Worm (Caenorhabditis elegans) whole organism, mixed stage, embryonic: ENCODE measurements around the gene irk-2.

Experiments
- M03D4.4 ChIP-seq: sonication (generic microtip); optimal IDR thresholded peaks from 2 replicates; lab custom pipeline; 2017; ENCODE audit warnings: mild to moderate bottlenecking, missing genetic modification characterization, missing compliant biosample characterization
- bed-3 ChIP-seq: fragments of 200-800 bp; sonication (Bioruptor generic); optimal IDR thresholded peaks from 3 replicates; lab custom pipeline; 2018; ENCODE audit warnings: mild to moderate bottlenecking, missing genetic modification characterization, moderate library complexity, missing compliant biosample characterization
- blmp-1 ChIP-seq: fragments of 150-350 bp; optimal IDR thresholded peaks from 2 replicates; lab custom pipeline; 2014; ENCODE audit warnings: missing biosample characterization, missing genetic modification characterization
- ceh-43 ChIP-seq: fragments of 200-800 bp; sonication (Bioruptor generic); optimal IDR thresholded peaks from 2 replicates; lab custom pipeline; 2018; ENCODE audit warnings: mild to moderate bottlenecking, missing genetic modification characterization, moderate library complexity, missing compliant biosample characterization
- ceh-83 ChIP-seq: fragments of 200-800 bp; sonication (Bioruptor generic); optimal IDR thresholded peaks from 2 replicates; lab custom pipeline; 2018; ENCODE audit warnings: mild to moderate bottlenecking, missing genetic modification characterization, missing compliant biosample characterization
- ces-1 ChIP-seq: fragments of 150-350 bp; optimal IDR thresholded peaks from 2 replicates; lab custom pipeline; 2014; ENCODE audit warnings: missing biosample characterization, missing genetic modification reagents, missing genetic modification characterization
- cnd-1 ChIP-seq: fragments of 200-800 bp; sonication (Bioruptor generic); optimal IDR thresholded peaks from 2 replicates; lab custom pipeline; 2018; ENCODE audit warnings: mild to moderate bottlenecking, missing genetic modification characterization, missing compliant biosample characterization
- drap-1 ChIP-seq: fragments of 200-800 bp; sonication (Bioruptor generic); optimal IDR thresholded peaks from 3 replicates; lab custom pipeline; 2018; ENCODE audit warnings: mild to moderate bottlenecking, missing genetic modification characterization, missing compliant biosample characterization
- elt-3 ChIP-seq: fragments of 150-350 bp; optimal IDR thresholded peaks from 2 replicates; lab custom pipeline; 2014; ENCODE audit warnings: missing biosample characterization, missing genetic modification characterization
- flh-1 ChIP-seq: fragments of 200-800 bp; sonication (Bioruptor generic); optimal IDR thresholded peaks from 2 replicates; lab custom pipeline; 2018; ENCODE audit warnings: mild to moderate bottlenecking, missing genetic modification characterization, moderate library complexity, missing compliant biosample characterization
- ham-2 ChIP-seq: fragments of 200-800 bp; sonication (Bioruptor generic); optimal IDR thresholded peaks from 2 replicates; lab custom pipeline; 2018; ENCODE audit warnings: mild to moderate bottlenecking, missing genetic modification characterization, missing compliant biosample characterization
- hlh-1 ChIP-seq: fragments of 150-350 bp; optimal IDR thresholded peaks from 2 replicates; lab custom pipeline; 2014; ENCODE audit warnings: missing biosample characterization, missing genetic modification reagents, missing genetic modification characterization
- lin-13 ChIP-seq: fragments of 150-350 bp; optimal IDR thresholded peaks from 2 replicates; lab custom pipeline; 2014; ENCODE audit warnings: missing biosample characterization, missing genetic modification characterization
- lin-32 ChIP-seq: fragments of 200-800 bp; sonication (Bioruptor generic); optimal IDR thresholded peaks from 2 replicates; lab custom pipeline; 2018; ENCODE audit warnings: mild to moderate bottlenecking, missing genetic modification characterization, missing compliant biosample characterization
- lsy-2 ChIP-seq: fragments of 150-350 bp; optimal IDR thresholded peaks from 2 replicates; lab custom pipeline; 2014; ENCODE audit warnings: missing biosample characterization, missing genetic modification characterization
- mab-5 ChIP-seq: fragments of 150-350 bp; optimal IDR thresholded peaks from 2 replicates; lab custom pipeline; 2014; ENCODE audit warnings: missing biosample characterization, missing genetic modification characterization
- mep-1 ChIP-seq: fragments of 150-350 bp; optimal IDR thresholded peaks from 2 replicates; lab custom pipeline; 2017; ENCODE audit warnings: missing biosample characterization, missing genetic modification reagents, missing genetic modification characterization, inconsistent platforms
- mls-2 ChIP-seq: sonication (generic microtip); optimal IDR thresholded peaks from 2 replicates; lab custom pipeline; 2016; ENCODE audit warnings: mild to moderate bottlenecking, missing genetic modification characterization, moderate library complexity, missing compliant biosample characterization
- nhr-2 ChIP-seq: fragments of 150-350 bp; optimal IDR thresholded peaks from 2 replicates; lab custom pipeline; 2014; ENCODE audit warnings: missing biosample characterization, missing genetic modification characterization
- nhr-237 ChIP-seq: fragments of 150-350 bp; optimal IDR thresholded peaks from 2 replicates; lab custom pipeline; 2014; ENCODE audit warnings: missing biosample characterization, missing genetic modification characterization
- nhr-76 ChIP-seq: sonication (generic microtip); optimal IDR thresholded peaks from 2 replicates; lab custom pipeline; 2017; ENCODE audit warnings: missing biosample characterization, missing genetic modification characterization
- pha-4 ChIP-seq: fragments of 150-350 bp; optimal IDR thresholded peaks from 2 replicates; lab custom pipeline; 2018; ENCODE audit warnings: missing biosample characterization, missing genetic modification reagents, missing genetic modification characterization
- sem-2 ChIP-seq: fragments of 200-800 bp; sonication (Bioruptor generic); optimal IDR thresholded peaks from 2 replicates; lab custom pipeline; 2018; ENCODE audit warnings: mild to moderate bottlenecking, missing genetic modification characterization, missing compliant biosample characterization
- snpc-4 ChIP-seq: fragments of 150-350 bp; optimal IDR thresholded peaks from 2 replicates; lab custom pipeline; 2014; ENCODE audit warnings: missing biosample characterization, missing genetic modification characterization
- sptf-1 ChIP-seq: sonication (generic microtip); optimal IDR thresholded peaks from 2 replicates; lab custom pipeline; 2017; ENCODE audit warnings: mild to moderate bottlenecking, missing genetic modification characterization, moderate library complexity, missing compliant biosample characterization
- tbx-8 ChIP-seq: fragments of 200-800 bp; sonication (Bioruptor generic); optimal IDR thresholded peaks from 2 replicates; lab custom pipeline; 2018; ENCODE audit warnings: mild to moderate bottlenecking, missing genetic modification characterization, moderate library complexity, missing compliant biosample characterization
- unc-120 ChIP-seq: sonication (generic microtip); optimal IDR thresholded peaks from 2 replicates; lab custom pipeline; 2017; ENCODE audit warnings: missing genetic modification characterization, missing compliant biosample characterization; ENCODE audit not compliant: poor library complexity, severe bottlenecking
- unc-39 ChIP-seq: fragments of 150-350 bp; optimal IDR thresholded peaks from 2 replicates; lab custom pipeline; 2014; ENCODE audit warnings: missing biosample characterization, missing genetic modification characterization
- unc-62 ChIP-seq: fragments of 150-350 bp; optimal IDR thresholded peaks from 2 replicates; lab custom pipeline; 2014; ENCODE audit warnings: missing biosample characterization, missing genetic modification reagents, missing genetic modification characterization
- zip-8 ChIP-seq: fragments of 150-350 bp; optimal IDR thresholded peaks from 2 replicates; lab custom pipeline; 2014; ENCODE audit warnings: missing biosample characterization, missing genetic modification characterization
- ztf-11 ChIP-seq: fragments of 150-350 bp; optimal IDR thresholded peaks from 2 replicates; lab custom pipeline; 2014; ENCODE audit warnings: missing biosample characterization, missing genetic modification characterization

The irk-2 gene

DNA sequence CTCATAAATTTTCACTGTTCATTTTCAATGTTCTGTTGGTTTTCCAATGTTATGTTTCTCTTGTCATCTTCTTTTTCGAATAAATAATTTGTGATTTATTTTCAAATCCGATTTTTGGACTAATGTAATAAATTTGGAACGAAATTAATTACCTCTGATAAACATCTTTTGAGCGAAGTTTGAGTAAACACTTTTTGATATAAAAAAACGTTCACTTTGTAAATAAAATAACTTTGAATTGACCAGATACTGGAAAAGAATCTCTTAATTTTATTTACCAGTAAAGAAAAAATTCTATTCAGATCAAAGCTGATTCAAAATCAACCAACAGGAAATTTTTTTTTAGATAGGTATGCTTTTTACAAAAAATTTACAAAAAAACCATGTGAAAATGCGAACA, 42.5 kb downstream of the irk-2 start, which contains the start of gene lgc-32:
Gene lgc-32, plus strand, starts transcription at position 301 of the 400 bp plus-strand sequence.
- no peak for TF ChIP-seq lin-32 (GFP tag; lab: Kevin White, UChicago)
- TF ChIP-seq elt-3 = no peak
- TF ChIP-seq mab-5 (tag; lab: Kevin White, UChicago) = no peak
- TF ChIP-seq pha-4 (tag; lab: Kevin White, UChicago) = no peak
- no peak for TF ChIP-seq bed-3 (GFP tag; lab: Kevin White, UChicago)
- no peak for TF ChIP-seq M03D4.4 (tag; lab: Kevin White, UChicago)
- TF ChIP-seq lin-13 (tag; lab: Kevin White, UChicago) = no peak
- no peak for TF ChIP-seq unc-62 (GFP tag; lab: Kevin White, UChicago)
- TF ChIP-seq cnd-1 (tag; lab: Kevin White, UChicago) = no peak
- TF ChIP-seq ceh-83 (GFP tag; lab: Kevin White, UChicago) = no peak
- no peak for TF ChIP-seq flh-1 (GFP tag; lab: Kevin White, UChicago)
- TF ChIP-seq mep-1 = no peak

ce11 chrX:670603-671002, 43.7 kb downstream of the irk-2 start, which contains the start of gene T19D7.6:
TSS of gene T19D7.6 (minus strand) at chrX:670800.
- TF ChIP-seq mep-1 (no peak), mab-5 (tag; lab: Kevin White, UChicago) (no peak)

ce11 chrX:666125-666524, 48.2 kb downstream of the irk-2 start, which contains the start of gene T19D7.5:
TSS of gene T19D7.5 (minus strand) at chrX:666225.
- no peak for TF ChIP-seq sem-2 (GFP tag; lab: Kevin White, UChicago)
- no peak for TF ChIP-seq M03D4.4 (tag; lab: Kevin White, UChicago)
- no peak for TF ChIP-seq drap-1 (GFP tag; lab: Kevin White, UChicago)
- TF ChIP-seq nhr-237 (tag; lab: Kevin White, UChicago) = no peak
- TF ChIP-seq lin-32 (GFP tag; lab: Kevin White, UChicago) = no peak
- TF ChIP-seq ztf-11 (tag; lab: Kevin White, UChicago) = no peak
- no peak for TF ChIP-seq unc-120 (tag; lab: Kevin White, UChicago)
- TF ChIP-seq ces-1 (GFP tag; lab: Kevin White, UChicago) = no peak
- TF ChIP-seq sptf-1 (tag; lab: Kevin White, UChicago) = no peak
- TF ChIP-seq lsy-2 = no peak
- no peak for TF ChIP-seq zip-8
- TF ChIP-seq cnd-1 (tag; lab: Kevin White, UChicago) = no peak
- TF ChIP-seq mep-1 = no peak

- TF ChIP-seq ces-1 (GFP tag; lab: Kevin White, UChicago) (peak; percentile 22), lsy-2 (no peak)
- TF ChIP-seq, all 35 proteins: peak for 1
Measured at ce11 chrX:661727-662330, 52.5 kb downstream of the irk-2 start, which contains the start of gene rund-1. TSS of gene rund-1 (minus strand) at chrX:661777.

ce11 chrX:655884-656283, 58.4 kb downstream of the irk-2 start, which contains the start of gene lpr-7:
TSS of gene lpr-7 (plus strand) at chrX:656184.
- TF ChIP-seq nhr-2 (tag; lab: Kevin White, UChicago) (no peak), snpc-4 (tag; lab: Kevin White, UChicago) (no peak), hlh-1 (tag; lab: Kevin White, UChicago) (no peak), nhr-76 (tag; lab: Kevin White, UChicago) (no peak), flh-1 (GFP tag; lab: Kevin White, UChicago) (no peak), lsy-2 (no peak), tbx-8 (GFP tag; lab: Kevin White, UChicago) (no peak), nhr-237 (tag; lab: Kevin White, UChicago) (no peak), blmp-1 (tag; lab: Kevin White, UChicago) (no peak), mab-5 (tag; lab: Kevin White, UChicago) (no peak), ceh-43 (no peak)

DNA sequence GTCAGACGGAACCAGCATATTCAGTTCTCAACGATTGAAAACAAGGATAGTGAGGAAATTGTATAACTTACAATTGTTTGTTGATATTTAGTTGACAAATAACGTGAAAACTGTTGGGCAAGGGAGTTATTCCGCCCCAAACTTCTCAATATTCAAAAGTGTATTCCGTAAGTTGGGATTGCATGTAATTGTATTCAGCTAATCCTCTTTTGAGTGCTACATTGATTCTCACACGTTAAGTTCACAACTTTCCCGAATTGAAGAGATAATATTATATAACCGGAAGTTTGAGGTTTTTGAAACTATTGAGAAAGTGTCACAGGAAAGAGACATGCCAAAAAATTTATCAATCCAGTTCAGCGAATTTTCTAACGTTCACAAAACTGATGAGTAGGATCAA, 59.5 kb downstream of the irk-2 start, which contains the start of gene ifc-2:
Gene ifc-2, minus strand, starts transcription at position 101 of the 400 bp plus-strand sequence.
- no peak for TF ChIP-seq sem-2 (GFP tag; lab: Kevin White, UChicago)
- no peak for TF ChIP-seq mab-5 (tag; lab: Kevin White, UChicago)
- TF ChIP-seq ztf-11 (tag; lab: Kevin White, UChicago) = no peak
- TF ChIP-seq flh-1 (GFP tag; lab: Kevin White, UChicago) = no peak
- no peak for TF ChIP-seq sptf-1 (tag; lab: Kevin White, UChicago)
- TF ChIP-seq cnd-1 (tag; lab: Kevin White, UChicago) = no peak
- TF ChIP-seq unc-39 (tag; lab: Kevin White, UChicago) = no peak
- TF ChIP-seq tbx-8 (GFP tag; lab: Kevin White, UChicago) = no peak
- no peak for TF ChIP-seq nhr-76 (tag; lab: Kevin White, UChicago)
- no peak for TF ChIP-seq mep-1
- no peak for TF ChIP-seq ham-2 (GFP tag; lab: Kevin White, UChicago)
- no peak for TF ChIP-seq hlh-1 (tag; lab: Kevin White, UChicago)
- TF ChIP-seq ces-1 (GFP tag; lab: Kevin White, UChicago) = no peak
- TF ChIP-seq mls-2 (tag; lab: Kevin White, UChicago) = no peak
- TF ChIP-seq unc-120 (tag; lab: Kevin White, UChicago) = no peak
- TF ChIP-seq elt-3 = no peak
- no peak for TF ChIP-seq zip-8
- TF ChIP-seq M03D4.4 (tag; lab: Kevin White, UChicago) = no peak
- no peak for TF ChIP-seq pha-4 (tag; lab: Kevin White, UChicago)
